Fruit fly (Drosophila melanogaster) whole organism, wandering third instar larva: ENCODE data around the gene Ets21C.

Source experiments
- Abd-B ChIP-seq: fragments of >200 bp; optimal IDR thresholded peaks from 2 replicates; lab custom pipeline; 2017; ENCODE audit warnings: missing biosample characterization, missing genetic modification characterization
- CrebA ChIP-seq: fragments of 200-800 bp; sonication (Bioruptor generic); optimal IDR thresholded peaks from 2 replicates; lab custom pipeline; 2016; ENCODE audit warnings: missing biosample characterization, mild to moderate bottlenecking, missing genetic modification characterization, borderline replicate concordance
- br ChIP-seq: fragments of 200-800 bp; sonication (Bioruptor generic); optimal IDR thresholded peaks from 2 replicates; lab custom pipeline; 2016; ENCODE audit warnings: missing biosample characterization, missing genetic modification characterization
- dmrt93B ChIP-seq: fragments of 200-800 bp; sonication (Bioruptor generic); optimal IDR thresholded peaks from 2 replicates; lab custom pipeline; 2018; ENCODE audit warnings: missing biosample characterization, mild to moderate bottlenecking, missing genetic modification characterization
- jim ChIP-seq: fragments of 175-275, 200-325 bp; sonication (Bioruptor generic); optimal IDR thresholded peaks from 2 replicates; lab custom pipeline; 2016; ENCODE audit warnings: missing biosample characterization, mild to moderate bottlenecking, missing genetic modification characterization

dm6 chr2L:513035-513434, 39.7 kb downstream of the Ets21C start:
- no peak for TF ChIP-seq dmrt93B (GFP tag; lab: Kevin White, UChicago)
- TF ChIP-seq CrebA: no peak
- no peak for TF ChIP-seq Abd-B (GFP tag; lab: Kevin White, UChicago)
- no peak for TF ChIP-seq jim (GFP tag; lab: Kevin White, UChicago)
- TF ChIP-seq br (GFP tag; lab: Kevin White, UChicago): no peak
